Fruit fly (Drosophila melanogaster) S2 (cell line): ENCODE measurements around the gene Abcd3.
A peak's percentile ranks its signal among the peaks of the same experiment; 100 is the strongest.

ENCODE experiments used
- CG8478 ChIP-seq: fragments of >200 bp; optimal IDR thresholded peaks from 2 replicates; lab custom pipeline; 2018
- CTCF ChIP-seq, 2 experiments: fragments of >200 bp; optimal IDR thresholded peaks; 2 replicates each; lab custom pipeline; 2018

Abcd3 gene

DNA sequence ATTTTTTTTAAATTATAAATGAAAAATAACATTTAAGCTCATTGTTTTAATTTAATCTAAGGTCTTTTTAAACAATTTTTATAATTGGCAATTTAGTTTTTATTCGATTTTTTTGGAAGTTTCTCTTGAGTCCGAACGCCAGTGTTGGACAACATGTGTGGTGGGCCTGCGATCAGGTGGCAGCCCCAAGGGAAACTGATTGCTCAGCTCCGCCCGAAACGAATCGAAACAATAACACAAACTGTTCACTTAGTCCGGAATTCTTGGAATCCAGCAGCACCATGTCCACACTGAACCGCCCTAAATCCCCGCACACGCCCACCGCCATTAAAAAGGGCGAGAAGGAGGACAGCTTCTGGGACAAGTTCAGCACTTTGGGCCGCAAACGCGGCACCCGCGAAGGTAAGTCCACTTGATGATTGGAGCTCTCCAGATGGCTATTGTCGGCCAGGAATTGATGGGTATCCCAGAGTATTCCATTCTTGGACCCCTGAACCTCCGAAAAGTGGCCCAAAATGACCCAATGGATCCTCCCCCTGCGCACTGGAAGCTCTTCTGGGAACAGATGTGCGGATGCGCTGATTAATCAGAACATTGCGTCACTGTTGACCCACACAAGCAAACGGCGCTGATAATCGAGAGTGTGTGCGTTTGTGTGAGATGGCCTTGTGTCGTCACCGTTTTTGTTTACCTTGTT is 4.5 kb upstream of the Abcd3 start, which contains the start of gene parvin:
TSS of gene parvin (plus strand) at position 134 of the 697 bp plus-strand sequence.
- no peak for TF ChIP-seq CG8478 (lab: Kevin White, UChicago)
- TF ChIP-seq CTCF (optimal IDR thresholded peaks at IDR 0.05; lab: Kevin White, UChicago): no peak

DNA sequence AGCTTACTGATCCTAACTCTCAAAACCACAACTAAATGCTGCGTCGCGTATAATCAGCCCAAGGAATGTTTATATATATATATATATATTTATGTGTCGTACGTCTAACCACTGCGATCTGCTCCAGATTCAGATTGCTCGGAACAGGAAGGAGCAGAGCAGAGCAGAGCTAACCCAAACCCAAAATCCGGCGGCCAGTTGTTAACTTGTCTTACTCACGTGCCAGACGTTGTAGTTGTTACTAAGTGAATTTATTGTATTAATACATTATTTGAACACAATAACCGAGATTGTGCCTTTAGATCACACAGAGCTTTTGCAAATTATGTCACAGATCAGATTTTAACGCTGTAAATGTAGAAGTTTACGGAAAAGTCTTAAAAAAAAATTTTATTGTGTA is 2.6 kb upstream of the Abcd3 start, which contains the start of gene Alr:
TSS of gene Alr (plus strand) at position 301 of the 400 bp plus-strand sequence.
- TF ChIP-seq CG8478 (lab: Kevin White, UChicago): no peak
- no peak for TF ChIP-seq CTCF (optimal IDR thresholded peaks at IDR 0.05; lab: Kevin White, UChicago)

DNA sequence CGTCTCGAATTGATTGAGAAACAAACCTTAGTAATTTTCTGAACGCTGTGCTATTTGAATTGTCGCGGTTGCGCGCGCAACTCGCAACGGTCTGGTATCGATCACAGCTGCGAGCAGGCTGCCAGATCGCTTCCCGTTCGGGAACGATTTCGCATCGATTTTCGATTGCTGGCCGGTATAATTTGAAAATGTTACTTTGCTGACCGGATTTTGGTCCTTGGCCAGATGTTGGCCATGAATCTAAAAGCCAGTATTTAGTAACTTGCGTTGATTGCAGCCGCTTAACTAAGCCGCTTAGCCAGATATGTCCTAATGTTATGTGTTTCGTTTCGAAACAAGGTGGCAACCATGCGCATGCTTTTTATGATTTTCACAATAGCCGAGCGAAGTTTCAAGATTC is 2.0 kb upstream of the Abcd3 start:
- TF ChIP-seq CG8478 (lab: Kevin White, UChicago) (no peak), CTCF (optimal IDR thresholded peaks at IDR 0.05; lab: Kevin White, UChicago) (peak in 1 of 2 experiments; percentile 37)

DNA sequence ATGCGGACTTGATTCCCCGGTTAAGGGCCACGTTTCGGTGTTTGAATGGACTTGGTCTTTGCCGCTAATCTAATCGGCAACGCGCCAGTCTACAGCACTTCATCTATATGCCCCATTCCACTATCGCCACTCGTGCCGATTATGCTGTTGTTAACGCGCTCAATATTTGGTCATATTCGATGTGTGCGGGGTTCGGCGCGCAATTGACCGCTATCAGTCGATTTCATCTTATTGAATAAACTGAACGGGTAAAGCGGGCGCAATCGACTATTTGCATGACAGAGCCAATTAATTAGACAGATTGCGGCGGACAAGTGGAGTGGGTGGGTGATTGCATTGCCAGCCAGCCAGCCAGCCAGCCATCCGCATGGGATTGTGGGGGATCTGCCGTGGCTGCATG is 1.8 kb downstream of the Abcd3 start:
- TF ChIP-seq CG8478 (lab: Kevin White, UChicago) (no peak), CTCF (optimal IDR thresholded peaks at IDR 0.05; lab: Kevin White, UChicago) (no peak)

DNA sequence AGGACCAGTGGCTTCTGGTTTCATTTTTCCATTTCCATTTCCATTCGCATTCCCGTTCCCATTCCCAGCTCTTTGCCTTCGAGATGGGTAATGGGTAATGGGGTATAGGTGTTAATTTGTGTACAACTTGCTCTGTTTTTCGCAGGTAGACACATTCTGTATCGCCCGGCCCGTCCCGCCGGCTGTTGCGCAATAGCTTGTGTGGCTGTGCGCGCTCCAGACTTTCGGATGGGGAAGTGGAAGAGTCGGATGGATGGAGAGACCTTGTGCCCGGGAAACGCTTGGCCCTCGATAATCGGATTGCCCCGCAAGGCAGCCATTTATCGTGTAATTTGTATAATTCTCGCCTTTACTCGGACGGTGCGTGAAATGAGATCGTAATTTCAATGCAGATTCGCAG is 3.1 kb downstream of the Abcd3 start:
- TF ChIP-seq CG8478 (lab: Kevin White, UChicago) (no peak), CTCF (optimal IDR thresholded peaks at IDR 0.05; lab: Kevin White, UChicago) (no peak)

DNA sequence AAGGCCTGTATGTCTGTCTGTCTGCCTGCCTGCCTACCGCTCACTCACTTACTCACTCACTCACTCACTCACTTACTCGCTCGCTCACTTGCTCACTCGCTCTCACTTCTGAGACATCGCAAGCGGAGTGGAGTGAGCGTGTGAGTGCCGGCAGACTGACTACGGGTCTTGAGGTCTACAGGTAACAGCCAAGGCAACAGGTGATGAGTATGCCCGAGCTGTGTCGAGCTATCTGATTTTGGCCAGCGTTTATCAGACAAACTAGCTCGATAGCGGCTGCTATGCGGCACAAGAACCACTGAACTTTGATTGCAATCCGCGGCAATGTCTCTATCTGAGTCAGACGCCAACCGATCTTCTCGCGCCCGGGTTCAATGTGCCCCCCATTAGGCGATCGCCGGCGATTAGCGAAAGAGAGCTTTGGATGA is 3.6 kb downstream of the Abcd3 start:
- TF ChIP-seq CTCF (optimal IDR thresholded peaks at IDR 0.05; lab: Kevin White, UChicago): no peak
- no peak for TF ChIP-seq CG8478 (lab: Kevin White, UChicago)

DNA sequence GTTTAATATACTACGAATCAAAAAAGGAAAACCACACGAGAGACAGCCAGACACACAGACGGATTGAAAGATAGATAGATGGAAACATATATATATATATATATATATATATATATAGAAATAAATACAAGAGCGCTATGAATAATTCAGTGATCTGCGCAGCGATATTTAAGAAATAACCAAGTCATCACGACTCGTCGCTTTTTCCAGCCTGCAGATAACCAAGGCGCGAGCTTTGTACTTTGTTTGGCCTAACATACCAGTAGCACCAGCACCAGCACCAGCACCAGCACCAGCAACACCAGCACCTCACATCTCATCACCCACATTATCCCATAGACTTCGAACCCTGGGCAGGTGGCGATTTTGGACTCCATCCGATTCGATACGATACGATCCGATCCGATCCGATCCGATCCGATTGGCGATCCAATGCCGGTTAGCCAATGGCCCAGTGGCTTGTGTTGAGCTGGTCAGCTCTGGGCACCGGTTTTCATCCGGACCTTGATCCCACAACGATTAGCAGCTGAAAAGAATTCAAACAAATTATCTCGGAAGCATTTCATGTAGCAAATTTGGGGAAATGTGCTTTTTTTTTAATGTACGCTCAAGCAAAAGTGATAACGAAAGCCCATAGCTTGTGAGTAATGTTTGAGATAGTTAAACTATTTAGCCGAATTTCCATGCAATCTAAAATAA is 4.3 kb downstream of the Abcd3 start:
- TF ChIP-seq CG8478 (lab: Kevin White, UChicago): no peak
- no peak for TF ChIP-seq CTCF (optimal IDR thresholded peaks at IDR 0.05; lab: Kevin White, UChicago)

DNA sequence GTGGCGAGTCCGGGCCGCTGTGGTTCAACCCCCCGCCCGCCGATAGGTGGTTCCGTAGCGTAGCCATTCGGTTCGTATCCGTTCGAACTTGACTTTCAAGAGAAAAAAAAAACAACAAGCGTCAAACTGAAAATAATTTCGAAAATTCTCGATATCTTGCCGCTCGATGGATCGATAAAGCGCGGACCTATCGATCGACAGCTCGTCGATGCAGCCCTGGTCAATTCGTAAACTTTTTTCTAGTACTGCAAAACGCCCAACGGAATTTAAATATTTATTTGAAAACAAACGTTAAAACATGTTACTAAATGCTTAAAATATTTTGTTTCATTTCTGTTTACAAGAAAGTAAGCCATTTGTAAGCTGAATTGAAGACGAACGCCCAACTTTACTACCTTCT is 11.6 kb downstream of the Abcd3 start:
- TF ChIP-seq CTCF (optimal IDR thresholded peaks at IDR 0.05; lab: Kevin White, UChicago) (peak in 1 of 2 experiments; percentile 22), CG8478 (lab: Kevin White, UChicago) (no peak)

DNA sequence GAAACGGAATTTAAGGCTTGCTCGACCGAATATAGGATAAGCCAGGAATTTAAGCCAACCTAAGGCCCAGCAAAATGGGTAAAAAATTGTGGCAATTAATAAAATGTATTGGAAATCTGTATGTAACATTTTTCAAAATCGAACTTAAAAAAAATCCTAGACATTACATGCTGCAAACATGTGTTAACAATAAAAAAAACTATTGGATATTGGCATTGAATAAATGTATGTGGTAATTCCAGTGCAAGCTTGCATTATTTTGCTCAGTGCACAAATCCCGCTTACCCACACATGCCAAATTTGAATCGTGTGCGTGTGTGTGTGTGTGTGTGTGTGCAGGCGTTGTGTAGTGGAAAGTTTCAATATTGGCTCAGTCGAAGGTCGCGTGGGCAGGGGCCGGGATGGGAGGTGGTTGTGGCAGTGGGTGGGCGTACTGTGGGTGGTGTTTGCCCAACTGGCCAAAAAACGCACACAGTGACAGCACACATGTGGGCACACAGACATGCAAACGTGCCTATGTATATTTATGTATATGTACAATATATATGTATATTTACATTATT is 13.0 kb downstream of the Abcd3 start:
- no peak for TF ChIP-seq CG8478 (lab: Kevin White, UChicago)

DNA sequence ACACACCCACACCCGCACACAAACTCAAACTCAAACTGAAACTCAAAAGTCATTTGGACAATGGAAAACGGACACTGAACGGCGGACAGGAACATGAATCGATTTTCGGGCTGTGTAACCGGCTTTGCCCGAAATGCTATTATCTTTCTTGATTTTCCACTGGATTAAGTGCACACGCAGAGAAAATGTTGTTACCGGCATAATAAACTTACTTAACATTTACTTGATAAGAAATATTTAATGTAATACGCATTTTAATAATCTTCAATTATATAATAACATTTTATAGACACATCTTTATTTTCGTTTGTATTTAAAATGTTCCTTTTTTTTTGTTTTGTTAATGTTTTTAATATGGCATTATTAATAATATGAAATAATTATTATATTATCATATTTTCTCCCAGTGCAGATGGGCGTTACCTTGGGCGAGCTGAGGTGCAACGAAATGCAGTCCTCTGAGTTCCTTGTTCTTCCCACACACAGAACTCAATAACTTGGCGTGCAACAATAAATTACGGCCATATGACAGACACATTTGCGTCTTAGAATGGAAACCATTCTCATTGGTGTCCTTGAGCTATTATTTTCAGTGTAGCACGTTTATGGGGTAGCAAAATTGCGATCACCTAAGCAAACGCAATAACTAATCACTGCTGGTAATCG is 14.4 kb downstream of the Abcd3 start, which contains the start of gene CG12702:
TSS of gene CG12702 (minus strand) at position 51 of the 666 bp plus-strand sequence.
- TF ChIP-seq CTCF (optimal IDR thresholded peaks at IDR 0.05; lab: Kevin White, UChicago): no peak
- no peak for TF ChIP-seq CG8478 (lab: Kevin White, UChicago)

DNA sequence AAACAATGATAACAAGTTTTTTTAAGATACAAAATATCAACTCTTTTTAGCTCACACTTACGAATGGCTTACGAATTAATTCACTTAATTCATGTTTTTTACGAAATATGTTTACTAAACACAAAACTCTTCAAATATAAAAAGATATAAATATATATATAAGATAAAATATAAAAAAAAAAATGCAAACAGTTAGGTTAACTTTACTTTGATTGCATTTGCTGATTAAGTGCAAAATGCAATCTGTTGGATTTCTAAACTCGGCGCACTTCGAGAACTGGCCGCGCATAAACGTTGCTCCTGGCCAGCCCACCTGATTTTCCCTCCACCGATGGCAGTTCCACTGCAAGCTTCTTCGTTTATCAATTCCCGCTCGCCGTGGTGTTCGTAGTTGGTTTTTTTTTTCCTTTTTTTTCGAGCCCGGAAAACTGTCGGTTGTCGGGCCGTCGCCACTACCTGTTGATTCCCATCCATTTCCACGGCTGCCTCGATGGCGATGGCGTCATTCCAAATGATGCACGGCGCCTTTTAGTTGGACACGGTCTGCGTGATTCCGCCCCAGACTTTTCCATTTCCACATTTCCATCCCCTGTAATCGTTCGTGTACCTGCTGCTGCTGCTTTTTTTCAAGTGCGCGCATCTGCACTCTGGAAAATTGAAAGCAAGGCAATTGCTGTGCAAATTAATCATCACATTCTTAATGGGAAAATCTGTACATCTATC is 15.1 kb downstream of the Abcd3 start:
- TF ChIP-seq CG8478 (lab: Kevin White, UChicago) (no peak), CTCF (optimal IDR thresholded peaks at IDR 0.05; lab: Kevin White, UChicago) (no peak)

DNA sequence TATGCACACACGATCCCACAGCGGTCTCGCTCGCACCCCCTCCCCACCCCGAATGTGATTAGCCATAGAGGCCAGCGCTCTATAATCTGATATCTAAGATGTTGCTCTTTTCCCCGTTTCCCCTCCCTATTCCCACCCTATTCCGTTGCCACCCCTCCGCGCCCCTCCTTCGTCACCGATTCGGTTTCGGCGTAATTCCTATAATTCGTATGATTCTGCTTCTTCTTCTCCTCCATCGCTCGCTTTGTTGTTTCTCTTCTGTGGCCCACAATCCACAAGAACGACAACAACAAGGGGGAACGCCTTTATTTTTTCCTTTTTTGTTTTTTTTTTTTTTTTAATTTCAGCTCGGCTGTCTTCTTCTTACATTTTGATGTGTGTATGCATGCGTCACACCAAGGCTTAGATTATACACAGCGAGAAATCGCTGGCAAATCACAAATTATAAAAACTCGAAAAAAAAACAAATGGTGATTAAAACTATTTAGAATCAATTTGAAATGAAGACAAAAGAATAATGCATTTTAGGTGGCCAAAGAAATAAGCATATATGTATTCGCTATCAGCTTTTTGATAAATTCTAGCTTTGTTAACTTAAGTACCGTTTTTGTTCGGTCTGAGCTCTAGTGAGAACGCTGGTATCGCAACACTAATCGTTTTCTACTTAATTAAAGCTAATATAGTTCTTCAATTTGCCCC is 19.4 kb downstream of the Abcd3 start:
- no peak for TF ChIP-seq CTCF (optimal IDR thresholded peaks at IDR 0.05; lab: Kevin White, UChicago)

DNA sequence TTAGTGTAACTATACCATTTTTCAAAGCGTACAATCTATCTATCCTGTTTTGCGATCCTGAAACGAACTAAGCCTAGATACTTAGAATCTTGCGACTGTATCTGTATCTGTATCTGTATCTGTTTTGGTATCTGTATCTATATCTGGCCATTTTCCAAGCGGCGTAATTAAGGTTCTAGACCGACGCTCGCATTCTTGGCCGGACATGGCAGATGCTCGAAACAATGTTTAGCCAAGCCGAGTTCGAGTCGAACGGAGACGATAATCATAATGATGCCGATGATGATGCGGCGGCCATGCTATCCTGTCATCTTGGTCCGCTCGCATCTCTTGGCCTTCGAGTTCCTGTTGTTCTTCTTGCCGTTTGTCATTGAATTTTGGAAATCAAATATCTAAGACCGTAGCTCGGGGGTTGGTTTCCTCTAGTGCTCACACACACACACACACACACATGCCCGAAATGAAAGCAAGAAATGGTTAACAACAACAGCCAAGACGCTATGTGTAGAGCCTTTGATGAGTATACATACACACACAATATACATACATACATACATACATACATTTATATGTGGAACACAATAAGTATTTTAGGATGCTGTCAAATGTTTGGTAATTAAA is 21.5 kb downstream of the Abcd3 start:
- TF ChIP-seq CG8478 (lab: Kevin White, UChicago) (no peak), CTCF (optimal IDR thresholded peaks at IDR 0.05; lab: Kevin White, UChicago) (no peak)
